Worm (Caenorhabditis elegans) whole organism, late embryonic: ENCODE measurements around the gene sdc-3.

Experiments
- nhr-11 ChIP-seq: fragments of 150-350 bp; optimal IDR thresholded peaks from 2 replicates; lab custom pipeline; 2014; ENCODE audit warnings: missing biosample characterization, missing genetic modification characterization
- pag-3 ChIP-seq: sonication (generic microtip); optimal IDR thresholded peaks from 2 replicates; lab custom pipeline; 2016; ENCODE audit warnings: missing compliant biosample characterization, missing genetic modification characterization, borderline replicate concordance
- unc-55 ChIP-seq: sonication (generic microtip); optimal IDR thresholded peaks from 2 replicates; lab custom pipeline; 2017; ENCODE audit warnings: missing biosample characterization, missing genetic modification reagents, missing genetic modification characterization

ce11 chrV:15059534-15059933 is 11.5 kb upstream of the sdc-3 start, which contains the start of the genes mcm-3 and C25D7.15:
- TF ChIP-seq nhr-11 (no peak), unc-55 (GFP tag; lab: Kevin White, UChicago) (no peak), pag-3 (tag; lab: Kevin White, UChicago) (no peak)
